Fruit fly (Drosophila melanogaster): ENCODE measurements around the gene CG42354.

dm6 chrX:16104738-16105426, at the start of gene CG42354, which contains the start of gene CG42353:
- TF ChIP-seq spab (GFP tag; optimal IDR thresholded peaks at IDR 0.05), result peak; percentile 95
- peak; percentile 94 for TF ChIP-seq CG4318 (GFP tag; optimal IDR thresholded peaks at IDR 0.05)
- TF ChIP-seq Sox15 (GFP tag; optimal IDR thresholded peaks at IDR 0.05), result peak; percentile 95
- TF ChIP-seq ss (GFP tag; optimal IDR thresholded peaks at IDR 0.05), result peak; percentile 88 to 94
- peak; percentile 98 for TF ChIP-seq CG3032 (tag; optimal IDR thresholded peaks at IDR 0.05)
- TF ChIP-seq Hr39 (GFP tag; optimal IDR thresholded peaks at IDR 0.05), result peak; percentile 96
- peak; percentile 98 for TF ChIP-seq CG10631 (GFP tag; optimal IDR thresholded peaks at IDR 0.05)
- peak; percentile 97 for TF ChIP-seq Eip78C (GFP tag)
- TF ChIP-seq vri (GFP tag; optimal IDR thresholded peaks at IDR 0.05), result peak; percentile 88
- TF ChIP-seq CG10669 (GFP tag; optimal IDR thresholded peaks at IDR 0.05), result peak; percentile 98
- peak; percentile 84 for TF ChIP-seq Eip75B (GFP tag; optimal IDR thresholded peaks at IDR 0.05)

Measured in whole organism, prepupa.